Worm (Caenorhabditis elegans) whole organism, L4 larva: ENCODE measurements around the gene F44F4.15.

Source experiments
- hlh-30 ChIP-seq: sonication (generic microtip); optimal IDR thresholded peaks from 2 replicates; lab custom pipeline; 2017; ENCODE audit warnings: antibody characterized with exemption, mild to moderate bottlenecking, missing genetic modification characterization, missing compliant biosample characterization; ENCODE audit not compliant: insufficient read depth
- lin-13 ChIP-seq: fragments of 150-350 bp; optimal IDR thresholded peaks from 2 replicates; lab custom pipeline; 2014; ENCODE audit warnings: missing biosample characterization, missing genetic modification reagents, missing genetic modification characterization
- nhr-76 ChIP-seq: fragments of 150-350 bp; optimal IDR thresholded peaks from 2 replicates; lab custom pipeline; 2014; ENCODE audit warnings: missing biosample characterization, missing genetic modification characterization
- pha-4 ChIP-seq, 2 experiments: fragments of 150-350 bp in 1 of 2; fragments of 200-800 bp in 1 of 2; sonication (Bioruptor generic) in 1 of 2; IDR thresholded peaks in 1 of 2; optimal IDR thresholded peaks in 1 of 2; 2 replicates each; pipeline versions ENCODE4 v1.3.6 to Lab custom; 2014 to 2022; ENCODE audit warnings: missing genetic modification characterization in 2 of 2, missing genetic modification reagents in 2 of 2, missing biosample characterization in 1 of 2, missing compliant biosample characterization in 1 of 2
- zfp-3 ChIP-seq: fragments of 200-800 bp; sonication (Bioruptor generic); conservative IDR thresholded peaks from 2 replicates; pipeline ENCODE4 v1.3.6; 2022; ENCODE audit warnings: missing genetic modification reagents, missing genetic modification characterization, missing compliant biosample characterization

- TF ChIP-seq pha-4 (GFP tag; IDR thresholded peaks at IDR 0.05; lab: Robert Waterston, UW) = no peak
- TF ChIP-seq pha-4 (tag; optimal IDR thresholded peaks at IDR 0.05; lab: Kevin White, UChicago) = no peak
- TF ChIP-seq hlh-30 (tag; lab: Kevin White, UChicago) = no peak
- TF ChIP-seq lin-13 = no peak
- TF ChIP-seq nhr-76 (tag; lab: Kevin White, UChicago) = no peak
- TF ChIP-seq zfp-3 (GFP tag; lab: Robert Waterston, UW) = no peak
Observed at ce11 chrII:10932305-10932704, 17.8 kb downstream of the F44F4.15 start.
